Worm (Caenorhabditis elegans) whole organism, mixed stage, embryonic: ENCODE data around the gene C01G5.3.

Experiments
- M03D4.4 ChIP-seq: sonication (generic microtip); optimal IDR thresholded peaks from 2 replicates; lab custom pipeline; 2017; ENCODE audit warnings: mild to moderate bottlenecking, missing genetic modification characterization, missing compliant biosample characterization
- bed-3 ChIP-seq: fragments of 200-800 bp; sonication (Bioruptor generic); optimal IDR thresholded peaks from 3 replicates; lab custom pipeline; 2018; ENCODE audit warnings: mild to moderate bottlenecking, missing genetic modification characterization, moderate library complexity, missing compliant biosample characterization
- blmp-1 ChIP-seq: fragments of 150-350 bp; optimal IDR thresholded peaks from 2 replicates; lab custom pipeline; 2014; ENCODE audit warnings: missing biosample characterization, missing genetic modification characterization
- ceh-39 ChIP-seq: fragments of 150-350 bp; optimal IDR thresholded peaks from 2 replicates; lab custom pipeline; 2014; ENCODE audit warnings: missing biosample characterization, missing genetic modification characterization
- ceh-43 ChIP-seq: fragments of 200-800 bp; sonication (Bioruptor generic); optimal IDR thresholded peaks from 2 replicates; lab custom pipeline; 2018; ENCODE audit warnings: mild to moderate bottlenecking, missing genetic modification characterization, moderate library complexity, missing compliant biosample characterization
- ceh-83 ChIP-seq: fragments of 200-800 bp; sonication (Bioruptor generic); optimal IDR thresholded peaks from 2 replicates; lab custom pipeline; 2018; ENCODE audit warnings: mild to moderate bottlenecking, missing genetic modification characterization, missing compliant biosample characterization
- ces-1 ChIP-seq: fragments of 150-350 bp; optimal IDR thresholded peaks from 2 replicates; lab custom pipeline; 2014; ENCODE audit warnings: missing biosample characterization, missing genetic modification reagents, missing genetic modification characterization
- cnd-1 ChIP-seq: fragments of 200-800 bp; sonication (Bioruptor generic); optimal IDR thresholded peaks from 2 replicates; lab custom pipeline; 2018; ENCODE audit warnings: mild to moderate bottlenecking, missing genetic modification characterization, missing compliant biosample characterization
- drap-1 ChIP-seq: fragments of 200-800 bp; sonication (Bioruptor generic); optimal IDR thresholded peaks from 3 replicates; lab custom pipeline; 2018; ENCODE audit warnings: mild to moderate bottlenecking, missing genetic modification characterization, missing compliant biosample characterization
- flh-1 ChIP-seq: fragments of 200-800 bp; sonication (Bioruptor generic); optimal IDR thresholded peaks from 2 replicates; lab custom pipeline; 2018; ENCODE audit warnings: mild to moderate bottlenecking, missing genetic modification characterization, moderate library complexity, missing compliant biosample characterization
- hlh-1 ChIP-seq: fragments of 150-350 bp; optimal IDR thresholded peaks from 2 replicates; lab custom pipeline; 2014; ENCODE audit warnings: missing biosample characterization, missing genetic modification reagents, missing genetic modification characterization
- lin-13 ChIP-seq: fragments of 150-350 bp; optimal IDR thresholded peaks from 2 replicates; lab custom pipeline; 2014; ENCODE audit warnings: missing biosample characterization, missing genetic modification characterization
- lsy-2 ChIP-seq: fragments of 150-350 bp; optimal IDR thresholded peaks from 2 replicates; lab custom pipeline; 2014; ENCODE audit warnings: missing biosample characterization, missing genetic modification characterization
- mep-1 ChIP-seq: fragments of 150-350 bp; optimal IDR thresholded peaks from 2 replicates; lab custom pipeline; 2017; ENCODE audit warnings: missing biosample characterization, missing genetic modification reagents, missing genetic modification characterization, inconsistent platforms
- mls-2 ChIP-seq: sonication (generic microtip); optimal IDR thresholded peaks from 2 replicates; lab custom pipeline; 2016; ENCODE audit warnings: mild to moderate bottlenecking, missing genetic modification characterization, moderate library complexity, missing compliant biosample characterization
- nhr-12 ChIP-seq: fragments of 150-350 bp; optimal IDR thresholded peaks from 2 replicates; lab custom pipeline; 2014; ENCODE audit warnings: missing biosample characterization, missing genetic modification characterization
- nhr-2 ChIP-seq: fragments of 150-350 bp; optimal IDR thresholded peaks from 2 replicates; lab custom pipeline; 2014; ENCODE audit warnings: missing biosample characterization, missing genetic modification characterization
- nhr-237 ChIP-seq: fragments of 150-350 bp; optimal IDR thresholded peaks from 2 replicates; lab custom pipeline; 2014; ENCODE audit warnings: missing biosample characterization, missing genetic modification characterization
- nhr-28 ChIP-seq: fragments of 150-350 bp; optimal IDR thresholded peaks from 2 replicates; lab custom pipeline; 2014; ENCODE audit warnings: missing biosample characterization, missing genetic modification characterization
- nhr-76 ChIP-seq: sonication (generic microtip); optimal IDR thresholded peaks from 2 replicates; lab custom pipeline; 2017; ENCODE audit warnings: missing biosample characterization, missing genetic modification characterization
- pha-4 ChIP-seq: fragments of 150-350 bp; optimal IDR thresholded peaks from 2 replicates; lab custom pipeline; 2018; ENCODE audit warnings: missing biosample characterization, missing genetic modification reagents, missing genetic modification characterization
- sem-2 ChIP-seq: fragments of 200-800 bp; sonication (Bioruptor generic); optimal IDR thresholded peaks from 2 replicates; lab custom pipeline; 2018; ENCODE audit warnings: mild to moderate bottlenecking, missing genetic modification characterization, missing compliant biosample characterization
- snpc-4 ChIP-seq: fragments of 150-350 bp; optimal IDR thresholded peaks from 2 replicates; lab custom pipeline; 2014; ENCODE audit warnings: missing biosample characterization, missing genetic modification characterization
- sptf-1 ChIP-seq: sonication (generic microtip); optimal IDR thresholded peaks from 2 replicates; lab custom pipeline; 2017; ENCODE audit warnings: mild to moderate bottlenecking, missing genetic modification characterization, moderate library complexity, missing compliant biosample characterization
- tbx-8 ChIP-seq: fragments of 200-800 bp; sonication (Bioruptor generic); optimal IDR thresholded peaks from 2 replicates; lab custom pipeline; 2018; ENCODE audit warnings: mild to moderate bottlenecking, missing genetic modification characterization, moderate library complexity, missing compliant biosample characterization
- unc-120 ChIP-seq: sonication (generic microtip); optimal IDR thresholded peaks from 2 replicates; lab custom pipeline; 2017; ENCODE audit warnings: missing genetic modification characterization, missing compliant biosample characterization; ENCODE audit not compliant: poor library complexity, severe bottlenecking
- unc-39 ChIP-seq: fragments of 150-350 bp; optimal IDR thresholded peaks from 2 replicates; lab custom pipeline; 2014; ENCODE audit warnings: missing biosample characterization, missing genetic modification characterization
- unc-62 ChIP-seq: fragments of 150-350 bp; optimal IDR thresholded peaks from 2 replicates; lab custom pipeline; 2014; ENCODE audit warnings: missing biosample characterization, missing genetic modification reagents, missing genetic modification characterization
- zip-8 ChIP-seq: fragments of 150-350 bp; optimal IDR thresholded peaks from 2 replicates; lab custom pipeline; 2014; ENCODE audit warnings: missing biosample characterization, missing genetic modification characterization
- ztf-11 ChIP-seq: fragments of 150-350 bp; optimal IDR thresholded peaks from 2 replicates; lab custom pipeline; 2014; ENCODE audit warnings: missing biosample characterization, missing genetic modification characterization

Gene C01G5.3

ce11 chrIV:6577914-6578313 lies 41.9 kb downstream of the C01G5.3 start, which contains the start of gene C43G2.3:
C43G2.3 (plus strand) TSS chrIV:6578214.
- TF ChIP-seq M03D4.4 (tag; lab: Kevin White, UChicago) (no peak), mls-2 (no peak), ceh-43 (GFP tag; lab: Kevin White, UChicago) (no peak), lin-13 (tag; lab: Kevin White, UChicago) (no peak), cnd-1 (tag; lab: Kevin White, UChicago) (no peak), nhr-12 (tag; lab: Kevin White, UChicago) (no peak)

ce11 chrIV:6581658-6582057 lies 45.6 kb downstream of the C01G5.3 start:
- TF ChIP-seq unc-120 (tag; lab: Kevin White, UChicago) (no peak), nhr-28 (tag; lab: Kevin White, UChicago) (no peak), mep-1 (tag; lab: Kevin White, UChicago) (no peak), zip-8 (tag; lab: Kevin White, UChicago) (no peak), blmp-1 (tag; lab: Kevin White, UChicago) (no peak), sptf-1 (tag; lab: Kevin White, UChicago) (no peak), sem-2 (no peak), unc-39 (tag; lab: Kevin White, UChicago) (no peak), unc-62 (GFP tag; lab: Kevin White, UChicago) (no peak), snpc-4 (tag; lab: Kevin White, UChicago) (no peak), ces-1 (GFP tag; lab: Kevin White, UChicago) (no peak), nhr-12 (tag; lab: Kevin White, UChicago) (no peak)
- TF ChIP-seq, all 35 proteins: peak for 0

ce11 chrIV:6582604-6583003 lies 46.6 kb downstream of the C01G5.3 start, which contains the start of gene odr-8:
odr-8 (minus strand) TSS chrIV:6582704.
- no peak for TF ChIP-seq blmp-1 (tag; lab: Kevin White, UChicago)
- no peak for TF ChIP-seq ceh-83 (GFP tag; lab: Kevin White, UChicago)
- TF ChIP-seq drap-1 (GFP tag; lab: Kevin White, UChicago): no peak
- TF ChIP-seq ces-1 (GFP tag; lab: Kevin White, UChicago): no peak
- TF ChIP-seq sptf-1 (tag; lab: Kevin White, UChicago): no peak
- TF ChIP-seq sem-2: no peak
- TF ChIP-seq pha-4 (tag; lab: Kevin White, UChicago): no peak
- no peak for TF ChIP-seq snpc-4 (tag; lab: Kevin White, UChicago)
- TF ChIP-seq tbx-8 (GFP tag; lab: Kevin White, UChicago): no peak
- no peak for TF ChIP-seq ztf-11 (tag; lab: Kevin White, UChicago)
- no peak for TF ChIP-seq nhr-12 (tag; lab: Kevin White, UChicago)
- no peak for TF ChIP-seq nhr-237 (tag; lab: Kevin White, UChicago)
- TF ChIP-seq lsy-2 (tag; lab: Kevin White, UChicago): no peak
- TF ChIP-seq lin-13 (tag; lab: Kevin White, UChicago): no peak
- no peak for TF ChIP-seq nhr-76 (tag; lab: Kevin White, UChicago)
- no peak for TF ChIP-seq flh-1 (GFP tag; lab: Kevin White, UChicago)
- no peak for TF ChIP-seq bed-3 (GFP tag; lab: Kevin White, UChicago)
- no peak for TF ChIP-seq unc-39 (tag; lab: Kevin White, UChicago)
- TF ChIP-seq M03D4.4 (tag; lab: Kevin White, UChicago): no peak
- TF ChIP-seq hlh-1 (tag; lab: Kevin White, UChicago): no peak

- peak; percentile 68 for TF ChIP-seq lin-13 (tag; lab: Kevin White, UChicago)
- peak; percentile 73 for TF ChIP-seq ceh-39 (tag; lab: Kevin White, UChicago)
- TF ChIP-seq ceh-83 (GFP tag; lab: Kevin White, UChicago): no peak
- TF ChIP-seq pha-4 (tag; lab: Kevin White, UChicago): peak; percentile 64
- TF ChIP-seq nhr-2 (tag; lab: Kevin White, UChicago): no peak
- TF ChIP-seq nhr-237 (tag; lab: Kevin White, UChicago): peak; percentile 78
- TF ChIP-seq hlh-1 (tag; lab: Kevin White, UChicago): peak; percentile 25
- TF ChIP-seq ces-1 (GFP tag; lab: Kevin White, UChicago): peak; percentile 75
- TF ChIP-seq lsy-2 (tag; lab: Kevin White, UChicago): peak; percentile 78
- TF ChIP-seq nhr-28 (tag; lab: Kevin White, UChicago): no peak
- TF ChIP-seq ceh-43 (GFP tag; lab: Kevin White, UChicago): no peak
- no peak for TF ChIP-seq bed-3 (GFP tag; lab: Kevin White, UChicago)
- TF ChIP-seq mep-1 (tag; lab: Kevin White, UChicago): peak; percentile 95
- TF ChIP-seq nhr-76 (tag; lab: Kevin White, UChicago): no peak
- TF ChIP-seq unc-120 (tag; lab: Kevin White, UChicago): peak; percentile 55
These were observed 49.5 kb downstream of the C01G5.3 start, which contains the start of the genes F38A5.2 and dnj-11 for ce11 chrIV:6585397-6585921. F38A5.2 (minus strand) TSS chrIV:6585400. dnj-11 (plus strand) TSS chrIV:6585871.
